Fruit fly (Drosophila melanogaster) whole organism, embryonic: ENCODE results near the gene SCAR.

Source experiments
- Abd-B ChIP-seq: fragments of 200-800 bp; sonication (Bioruptor generic); optimal IDR thresholded peaks from 2 replicates; lab custom pipeline; 2018; ENCODE audit warnings: missing biosample characterization, mild to moderate bottlenecking, missing genetic modification characterization, moderate library complexity
- Adf1 ChIP-seq: fragments of 200-800 bp; sonication (Bioruptor generic); IDR thresholded peaks from 2 replicates; pipeline ENCODE4 v1.3.6; 2022; ENCODE audit warnings: missing biosample characterization, missing genetic modification characterization
- Blimp-1 ChIP-seq: fragments of 200-800 bp; sonication (Bioruptor generic); optimal IDR thresholded peaks from 3 replicates; lab custom pipeline; 2018; ENCODE audit warnings: missing biosample characterization, missing genetic modification characterization, mild to moderate bottlenecking, moderate library complexity, missing genetic modification reagents
- CG11504 ChIP-seq: fragments of 200-800 bp; sonication (Bioruptor generic); optimal IDR thresholded peaks from 3 replicates; lab custom pipeline; 2019; ENCODE audit warnings: missing biosample characterization, mild to moderate bottlenecking, missing genetic modification characterization, moderate library complexity
- CG12236 ChIP-seq: fragments of 200-800 bp; sonication (Bioruptor generic); optimal IDR thresholded peaks from 2 replicates; lab custom pipeline; 2016; ENCODE audit warnings: missing biosample characterization, missing genetic modification characterization
- CG13624 ChIP-seq: fragments of 200-800 bp; sonication (Bioruptor generic); optimal IDR thresholded peaks from 2 replicates; lab custom pipeline; 2016; ENCODE audit warnings: missing biosample characterization, missing genetic modification characterization
- CG15011 ChIP-seq: fragments of 200-800 bp; sonication (Bioruptor generic); optimal IDR thresholded peaks from 3 replicates; lab custom pipeline; 2018; ENCODE audit warnings: missing biosample characterization, mild to moderate bottlenecking, missing genetic modification characterization
- CG15696 ChIP-seq: fragments of 200-800 bp; sonication (Bioruptor generic); optimal IDR thresholded peaks from 2 replicates; lab custom pipeline; 2019; ENCODE audit warnings: missing biosample characterization, mild to moderate bottlenecking, missing genetic modification characterization, moderate library complexity
- CG17186 ChIP-seq: fragments of 200-800 bp; sonication (Bioruptor generic); optimal IDR thresholded peaks from 3 replicates; lab custom pipeline; 2017; ENCODE audit warnings: missing biosample characterization, missing genetic modification reagents, missing genetic modification characterization
- CG17359 ChIP-seq: fragments of 200-800 bp; sonication (Bioruptor generic); optimal IDR thresholded peaks from 3 replicates; lab custom pipeline; 2018; ENCODE audit warnings: missing biosample characterization, mild to moderate bottlenecking, missing genetic modification characterization, moderate library complexity
- CG17385 ChIP-seq: fragments of 200-800 bp; sonication (Bioruptor generic); optimal IDR thresholded peaks from 3 replicates; lab custom pipeline; 2018; ENCODE audit warnings: missing biosample characterization, mild to moderate bottlenecking, missing genetic modification characterization
- CG18599 ChIP-seq: fragments of 200-800 bp; sonication (Bioruptor generic); optimal IDR thresholded peaks from 3 replicates; lab custom pipeline; 2017; ENCODE audit warnings: missing biosample characterization, missing genetic modification characterization, mild to moderate bottlenecking, moderate library complexity, missing genetic modification reagents
- CG34224 ChIP-seq: fragments of 200-800 bp; sonication (Bioruptor generic); IDR thresholded peaks from 3 replicates; pipeline ENCODE4 v1.3.6; 2022; ENCODE audit warnings: missing biosample characterization, missing genetic modification characterization; ENCODE audit not compliant: partially characterized antibody
- CG34376 ChIP-seq: fragments of 200-800 bp; sonication (Bioruptor generic); optimal IDR thresholded peaks from 2 replicates; lab custom pipeline; 2018; ENCODE audit warnings: missing biosample characterization, mild to moderate bottlenecking, missing genetic modification characterization
- CG4820 ChIP-seq: fragments of 200-800 bp; sonication (Bioruptor generic); optimal IDR thresholded peaks from 3 replicates; lab custom pipeline; 2016; ENCODE audit warnings: missing biosample characterization, missing genetic modification characterization
- CG5953 ChIP-seq: fragments of 200-800 bp; sonication (Bioruptor generic); IDR thresholded peaks from 2 replicates; pipeline ENCODE4 v1.3.6; 2022; ENCODE audit warnings: missing biosample characterization, missing genetic modification characterization
- CG6765 ChIP-seq: fragments of 200-800 bp; sonication (Bioruptor generic); optimal IDR thresholded peaks from 3 replicates; lab custom pipeline; 2017; ENCODE audit warnings: missing biosample characterization, mild to moderate bottlenecking, missing genetic modification characterization
- CG7372 ChIP-seq: fragments of 200-800 bp; sonication (Bioruptor generic); IDR thresholded peaks from 2 replicates; pipeline ENCODE4 v1.3.6; 2022; ENCODE audit warnings: missing biosample characterization, missing genetic modification characterization
- CG7745 ChIP-seq: fragments of 200-800 bp; sonication (Bioruptor generic); optimal IDR thresholded peaks from 2 replicates; lab custom pipeline; 2018; ENCODE audit warnings: missing biosample characterization, mild to moderate bottlenecking, missing genetic modification characterization, moderate library complexity
- CG7987 ChIP-seq: fragments of 200-800 bp; sonication (Bioruptor generic); optimal IDR thresholded peaks from 2 replicates; lab custom pipeline; 2018; ENCODE audit warnings: missing biosample characterization, mild to moderate bottlenecking, missing genetic modification characterization, moderate library complexity
- Dfd ChIP-seq, 2 experiments: fragments of >200 bp; optimal IDR thresholded peaks; 2 replicates each; lab custom pipeline; 2017; ENCODE audit warnings: missing biosample characterization in 2 of 2, missing genetic modification characterization in 2 of 2
- Dp ChIP-seq: fragments of 200-800 bp; sonication (Bioruptor generic); optimal IDR thresholded peaks from 2 replicates; lab custom pipeline; 2018; ENCODE audit warnings: missing biosample characterization, mild to moderate bottlenecking, missing genetic modification characterization, moderate library complexity
- E2f2 ChIP-seq: fragments of 200-800 bp; sonication (Bioruptor generic); IDR thresholded peaks from 2 replicates; pipeline ENCODE4 v1.3.6; 2022; ENCODE audit warnings: missing biosample characterization, missing genetic modification characterization
- Elba2 ChIP-seq: fragments of 200-800 bp; sonication (Bioruptor generic); optimal IDR thresholded peaks from 3 replicates; lab custom pipeline; 2016; ENCODE audit warnings: missing biosample characterization, missing genetic modification characterization
- Fer1 ChIP-seq: fragments of 200-800 bp; sonication (Bioruptor generic); optimal IDR thresholded peaks from 2 replicates; lab custom pipeline; 2017; ENCODE audit warnings: missing biosample characterization, mild to moderate bottlenecking, missing genetic modification characterization
- HHEX ChIP-seq: fragments of 200-800 bp; sonication (Bioruptor generic); optimal IDR thresholded peaks from 3 replicates; lab custom pipeline; 2017; ENCODE audit warnings: missing biosample characterization, mild to moderate bottlenecking, missing genetic modification characterization, missing genetic modification reagents
- Hsf ChIP-seq: fragments of 200-800 bp; sonication (Bioruptor generic); optimal IDR thresholded peaks from 3 replicates; lab custom pipeline; 2016; ENCODE audit warnings: missing biosample characterization, missing genetic modification characterization
- MESR4 ChIP-seq: fragments of 200-800 bp; sonication (Bioruptor generic); optimal IDR thresholded peaks from 2 replicates; lab custom pipeline; 2018; ENCODE audit warnings: missing biosample characterization, mild to moderate bottlenecking, missing genetic modification characterization, moderate library complexity
- NFAT ChIP-seq: fragments of 200-800 bp; sonication (Bioruptor generic); IDR thresholded peaks from 2 replicates; pipeline ENCODE4 v1.3.6; 2022; ENCODE audit warnings: missing biosample characterization, missing genetic modification characterization
- Poxn ChIP-seq: fragments of 200-800 bp; sonication (Bioruptor generic); IDR thresholded peaks from 2 replicates; pipeline ENCODE4 v1.3.6; 2022; ENCODE audit warnings: missing biosample characterization, missing genetic modification characterization
- Sin3A ChIP-seq: fragments of >200 bp; optimal IDR thresholded peaks from 2 replicates; lab custom pipeline; 2018
- Sox100B ChIP-seq: fragments of 200-800 bp; sonication (Bioruptor generic); optimal IDR thresholded peaks from 3 replicates; lab custom pipeline; 2018; ENCODE audit warnings: missing biosample characterization, mild to moderate bottlenecking, missing genetic modification characterization
- Sry-β ChIP-seq: fragments of 200-800 bp; sonication (Bioruptor generic); optimal IDR thresholded peaks from 2 replicates; lab custom pipeline; 2018; ENCODE audit warnings: missing biosample characterization, mild to moderate bottlenecking, missing genetic modification characterization, moderate library complexity
- YL-1 ChIP-seq: fragments of 200-800 bp; sonication (Bioruptor generic); optimal IDR thresholded peaks from 3 replicates; lab custom pipeline; 2017; ENCODE audit warnings: missing biosample characterization, mild to moderate bottlenecking, missing genetic modification characterization
- bowl ChIP-seq: fragments of 200-800 bp; sonication (Bioruptor generic); IDR thresholded peaks from 2 replicates; pipeline ENCODE4 v1.3.6; 2022; ENCODE audit warnings: missing biosample characterization, missing genetic modification characterization
- ci ChIP-seq: fragments of 200-800 bp; sonication (Bioruptor generic); IDR thresholded peaks from 3 replicates; pipeline ENCODE4 v1.3.6; 2022; ENCODE audit warnings: missing biosample characterization, missing genetic modification characterization
- dm ChIP-seq: fragments of 200-800 bp; sonication (Bioruptor generic); optimal IDR thresholded peaks from 3 replicates; lab custom pipeline; 2016; ENCODE audit warnings: missing biosample characterization, missing genetic modification characterization
- dysf ChIP-seq: fragments of 200-800 bp; sonication (Bioruptor generic); IDR thresholded peaks from 3 replicates; pipeline ENCODE4 v1.3.6; 2022; ENCODE audit warnings: missing biosample characterization, missing genetic modification characterization
- fru ChIP-seq: fragments of >200 bp; optimal IDR thresholded peaks from 2 replicates; lab custom pipeline; 2017
- ftz-f1 ChIP-seq: fragments of 200-800 bp; sonication (Bioruptor generic); optimal IDR thresholded peaks from 2 replicates; lab custom pipeline; 2016; ENCODE audit warnings: missing biosample characterization, missing genetic modification characterization
- hb ChIP-seq: fragments of 200-800 bp; sonication (Bioruptor generic); IDR thresholded peaks from 3 replicates; pipeline ENCODE4 v1.3.6; 2022; ENCODE audit warnings: missing biosample characterization, missing genetic modification characterization; ENCODE audit not compliant: partially characterized antibody
- her ChIP-seq: fragments of 200-800 bp; sonication (Bioruptor generic); optimal IDR thresholded peaks from 2 replicates; lab custom pipeline; 2016; ENCODE audit warnings: missing biosample characterization, missing genetic modification characterization
- nerfin-1 ChIP-seq: fragments of 200-800 bp; sonication (Bioruptor generic); optimal IDR thresholded peaks from 3 replicates; lab custom pipeline; 2019; ENCODE audit warnings: missing biosample characterization, mild to moderate bottlenecking, missing genetic modification characterization, moderate library complexity
- nmo ChIP-seq: fragments of 200-800 bp; sonication (Bioruptor generic); optimal IDR thresholded peaks from 2 replicates; lab custom pipeline; 2018; ENCODE audit warnings: missing biosample characterization, mild to moderate bottlenecking, missing genetic modification characterization, moderate library complexity
- nom ChIP-seq: fragments of 200-800 bp; sonication (Bioruptor generic); optimal IDR thresholded peaks from 2 replicates; lab custom pipeline; 2017; ENCODE audit warnings: missing biosample characterization, missing genetic modification characterization, mild to moderate bottlenecking, moderate library complexity, missing genetic modification reagents
- pum ChIP-seq: fragments of 200-800 bp; sonication (Bioruptor generic); optimal IDR thresholded peaks from 2 replicates; lab custom pipeline; 2016; ENCODE audit warnings: missing biosample characterization, missing genetic modification characterization
- ranshi ChIP-seq: fragments of 200-800 bp; sonication (Bioruptor generic); IDR thresholded peaks from 2 replicates; pipeline ENCODE4 v1.3.6; 2022; ENCODE audit warnings: missing biosample characterization, missing genetic modification characterization
- run ChIP-seq: fragments of 200-800 bp; sonication (Bioruptor generic); optimal IDR thresholded peaks from 3 replicates; lab custom pipeline; 2018; ENCODE audit warnings: missing biosample characterization, mild to moderate bottlenecking, missing genetic modification characterization
- sqz ChIP-seq: fragments of 200-800 bp; sonication (Bioruptor generic); optimal IDR thresholded peaks from 3 replicates; lab custom pipeline; 2018; ENCODE audit warnings: missing biosample characterization, mild to moderate bottlenecking, missing genetic modification characterization
- sr ChIP-seq: fragments of 200-800 bp; sonication (Bioruptor generic); IDR thresholded peaks from 3 replicates; pipeline ENCODE4 v1.3.6; 2022; ENCODE audit warnings: missing biosample characterization, missing genetic modification characterization
- sug ChIP-seq: fragments of 200-800 bp; optimal IDR thresholded peaks from 2 replicates; lab custom pipeline; 2019; ENCODE audit warnings: missing biosample characterization, mild to moderate bottlenecking, missing genetic modification characterization, moderate library complexity

SCAR gene

dm6 chr2L:11003925-11004673, 27.5 kb downstream of the SCAR start, which contains the start of gene RpL9 (continued):
- TF ChIP-seq YL-1 (GFP tag; lab: Kevin White, UChicago) = peak; percentile 96
- peak; percentile 82 for TF ChIP-seq CG17385 (GFP tag; lab: Kevin White, UChicago)
- TF ChIP-seq ranshi (GFP tag; lab: Robert Waterston, UW) = no peak; the same call in 1 of the 2 replicates
- TF ChIP-seq dm (GFP tag; lab: Kevin White, UChicago) = peak; percentile 90
- no peak; the same call in none of the 2 replicates for TF ChIP-seq E2f2
- no peak; the same call in 2 of the 3 replicates for TF ChIP-seq dysf (GFP tag; lab: Robert Waterston, UW)
- peak; percentile 68 for TF ChIP-seq CG13624 (GFP tag; lab: Kevin White, UChicago)
- TF ChIP-seq Dp (GFP tag; lab: Kevin White, UChicago) = peak; percentile 19
- no peak for TF ChIP-seq CG4820
- peak; percentile 64; the same call in 1 of the 2 replicates for TF ChIP-seq bowl (GFP tag; lab: Robert Waterston, UW)
- no peak for TF ChIP-seq CG15696
- no peak; the same call in 1 of the 2 replicates for TF ChIP-seq NFAT (GFP tag; lab: Robert Waterston, UW)
- TF ChIP-seq pum (GFP tag; lab: Kevin White, UChicago) = peak; percentile 20
- peak; percentile 81 for TF ChIP-seq Sox100B (GFP tag; lab: Kevin White, UChicago)
- TF ChIP-seq CG7745 (tag; lab: Kevin White, UChicago) = no peak
- TF ChIP-seq CG34224 = no peak
- TF ChIP-seq nom = peak; percentile 88
- no peak for TF ChIP-seq Blimp-1 (GFP tag; lab: Kevin White, UChicago)
- peak; percentile 52 for TF ChIP-seq Hsf
- TF ChIP-seq nerfin-1 (tag; lab: Kevin White, UChicago) = peak; percentile 70
- no peak; the same call in 1 of the 2 replicates for TF ChIP-seq CG5953 (GFP tag; lab: Robert Waterston, UW)
- no peak for TF ChIP-seq sqz (GFP tag; lab: Kevin White, UChicago)
- TF ChIP-seq her = peak; percentile 81
- peak; percentile 90 for TF ChIP-seq CG7987 (GFP tag; lab: Kevin White, UChicago)
- TF ChIP-seq Fer1 = peak; percentile 86
- no peak; the same call in 1 of the 2 replicates for TF ChIP-seq CG7372
- TF ChIP-seq Poxn (GFP tag; lab: Robert Waterston, UW) = no peak
- peak; percentile 86 for TF ChIP-seq HHEX
- peak; percentile 92 for TF ChIP-seq CG34376
- peak; percentile 94 for TF ChIP-seq CG6765 (GFP tag; lab: Kevin White, UChicago)
- TF ChIP-seq ci (GFP tag; lab: Robert Waterston, UW) = no peak
- TF ChIP-seq Adf1 (GFP tag; lab: Robert Waterston, UW) = no peak
- peak; percentile 69 for TF ChIP-seq CG17359
- no peak for TF ChIP-seq CG11504 (tag; lab: Kevin White, UChicago)
- TF ChIP-seq fru (lab: Kevin White, UChicago) = no peak
- peak; percentile 74 for TF ChIP-seq CG15011
- TF ChIP-seq ftz-f1 (GFP tag; lab: Kevin White, UChicago) = no peak
- peak; percentile 64 for TF ChIP-seq sug (tag; lab: Kevin White, UChicago)
- TF ChIP-seq run (tag; lab: Kevin White, UChicago) = no peak
- no peak for TF ChIP-seq CG18599
- TF ChIP-seq, all 482 proteins: peak for 245

dm6 chr2L:11004674-11005045, 28.1 kb downstream of the SCAR start, which contains the start of gene Nup154:
Gene Nup154 (plus strand): TSS chr2L:11004820.
- TF ChIP-seq CG17186 (GFP tag; lab: Kevin White, UChicago) (peak; percentile 72), Dfd (GFP tag; optimal IDR thresholded peaks at IDR 0.05; lab: Kevin White, UChicago) (no peak), CG12236 (no peak), E2f2 (peak; percentile 62), NFAT (GFP tag; lab: Robert Waterston, UW) (no peak), nmo (GFP tag; lab: Kevin White, UChicago) (no peak), MESR4 (GFP tag; lab: Kevin White, UChicago) (peak; percentile 43), Abd-B (GFP tag; lab: Kevin White, UChicago) (no peak), hb (GFP tag; lab: Robert Waterston, UW) (no peak), Dp (GFP tag; lab: Kevin White, UChicago) (peak; percentile 33), Sin3A (lab: Kevin White, UChicago) (no peak), sr (GFP tag; lab: Robert Waterston, UW) (no peak), Sry-β (GFP tag; lab: Kevin White, UChicago) (no peak), Elba2 (GFP tag; lab: Kevin White, UChicago) (no peak)
